Worm (Caenorhabditis elegans) whole organism, L4 larva: ENCODE measurements around the gene ugt-43.

Experiments used
- F37D6.2 ChIP-seq: sonication (generic microtip); optimal IDR thresholded peaks from 2 replicates; lab custom pipeline; 2016; ENCODE audit warnings: mild to moderate bottlenecking, missing genetic modification characterization, missing compliant biosample characterization
- T20F7.1 ChIP-seq: fragments of 200-800 bp; sonication (Bioruptor generic); optimal IDR thresholded peaks from 2 replicates; lab custom pipeline; 2018; ENCODE audit warnings: mild to moderate bottlenecking, missing genetic modification characterization, missing compliant biosample characterization
- T26A8.4 ChIP-seq: fragments of 200-800 bp; sonication (Bioruptor generic); IDR thresholded peaks from 2 replicates; pipeline ENCODE4 v1.3.6; 2022; ENCODE audit warnings: missing genetic modification characterization, missing compliant biosample characterization
- Y5F2A.4 ChIP-seq: fragments of 200-800 bp; sonication (Bioruptor generic); optimal IDR thresholded peaks from 2 replicates; lab custom pipeline; 2018; ENCODE audit warnings: mild to moderate bottlenecking, missing genetic modification characterization, missing compliant biosample characterization
- ZK337.2 ChIP-seq: fragments of 200-800 bp; sonication (Bioruptor generic); IDR thresholded peaks from 2 replicates; pipeline ENCODE4 v1.3.6; 2022; ENCODE audit warnings: missing genetic modification reagents, missing genetic modification characterization, missing compliant biosample characterization
- aha-1 ChIP-seq: fragments of 150-350 bp; peaks from one replicate; lab custom pipeline; 2014; ENCODE audit warnings: missing biosample characterization, missing genetic modification characterization
- aly-2 ChIP-seq: sonication (generic microtip); optimal IDR thresholded peaks from 2 replicates; lab custom pipeline; 2018; ENCODE audit warnings: missing biosample characterization, missing genetic modification characterization
- ceh-28 ChIP-seq: fragments of 150-350 bp; optimal IDR thresholded peaks from 2 replicates; lab custom pipeline; 2014; ENCODE audit warnings: missing biosample characterization, missing genetic modification reagents, missing genetic modification characterization
- ces-1 ChIP-seq: fragments of 150-350 bp; sonication (generic microtip); optimal IDR thresholded peaks from 4 replicates; lab custom pipeline; 2014; ENCODE audit warnings: missing biosample characterization, missing genetic modification reagents, missing genetic modification characterization
- ctbp-1 ChIP-seq: fragments of 200-800 bp; sonication (Bioruptor generic); IDR thresholded peaks from 2 replicates; pipeline ENCODE4 v1.3.6; 2022; ENCODE audit warnings: missing genetic modification reagents, missing genetic modification characterization, missing compliant biosample characterization
- daf-16 ChIP-seq, 3 experiments: sonication (generic microtip); optimal IDR thresholded peaks; 2 replicates each; lab custom pipeline; 2016 to 2017; ENCODE audit warnings: missing genetic modification characterization in 3 of 3, missing genetic modification reagents in 3 of 3, mild to moderate bottlenecking in 2 of 3, missing compliant biosample characterization in 2 of 3, missing biosample characterization in 1 of 3, moderate library complexity in 1 of 3
- dmd-6 ChIP-seq: fragments of 200-800 bp; sonication (Bioruptor generic); IDR thresholded peaks from 2 replicates; pipeline ENCODE4 v1.3.6; 2022; ENCODE audit warnings: missing genetic modification reagents, missing genetic modification characterization, missing compliant biosample characterization
- dve-1 ChIP-seq: sonication (generic microtip); optimal IDR thresholded peaks from 2 replicates; lab custom pipeline; 2017; ENCODE audit warnings: antibody characterized with exemption, mild to moderate bottlenecking, missing genetic modification characterization, missing compliant biosample characterization; ENCODE audit not compliant: insufficient read depth
- egl-43 ChIP-seq: fragments of 200-800 bp; sonication (Bioruptor generic); IDR thresholded peaks from 2 replicates; pipeline ENCODE4 v1.3.6; 2022; ENCODE audit warnings: missing genetic modification reagents, missing genetic modification characterization, missing compliant biosample characterization
- fkh-10 ChIP-seq: fragments of 150-350 bp; optimal IDR thresholded peaks from 2 replicates; lab custom pipeline; 2014; ENCODE audit warnings: missing biosample characterization, missing genetic modification reagents, missing genetic modification characterization
- hif-1 ChIP-seq, 2 experiments: sonication (generic microtip); optimal IDR thresholded peaks; 2 replicates each; lab custom pipeline; 2016 to 2017; ENCODE audit warnings: missing compliant biosample characterization in 2 of 2, missing genetic modification characterization in 2 of 2, missing genetic modification reagents in 2 of 2, missing genotype in 2 of 2, mild to moderate bottlenecking in 1 of 2
- hlh-11 ChIP-seq: fragments of 200-800 bp; sonication (Bioruptor generic); optimal IDR thresholded peaks from 2 replicates; lab custom pipeline; 2018; ENCODE audit warnings: mild to moderate bottlenecking, missing genetic modification characterization, missing compliant biosample characterization
- hlh-30 ChIP-seq: sonication (generic microtip); optimal IDR thresholded peaks from 2 replicates; lab custom pipeline; 2017; ENCODE audit warnings: antibody characterized with exemption, mild to moderate bottlenecking, missing genetic modification characterization, missing compliant biosample characterization; ENCODE audit not compliant: insufficient read depth
- lin-1 ChIP-seq: fragments of 200-800 bp; sonication (Bioruptor generic); IDR thresholded peaks from 2 replicates; pipeline ENCODE4 v1.3.6; 2022; ENCODE audit warnings: missing genetic modification reagents, missing genetic modification characterization, missing compliant biosample characterization
- lin-38 ChIP-seq: fragments of 200-800 bp; sonication (Bioruptor generic); IDR thresholded peaks from 2 replicates; pipeline ENCODE4 v1.3.6; 2022; ENCODE audit warnings: missing genetic modification reagents, missing genetic modification characterization, missing compliant biosample characterization
- lsy-2 ChIP-seq, 2 experiments: fragments of 150-350 bp in 1 of 2; sonication (generic microtip) in 1 of 2; optimal IDR thresholded peaks; 2 replicates each; lab custom pipeline; 2014 to 2017; ENCODE audit warnings: missing biosample characterization in 2 of 2, missing genetic modification characterization in 2 of 2
- mdt-29 ChIP-seq: fragments of 200-800 bp; sonication (Bioruptor generic); IDR thresholded peaks from 2 replicates; pipeline ENCODE4 v1.3.6; 2022; ENCODE audit warnings: missing genetic modification reagents, missing genetic modification characterization, missing compliant biosample characterization
- mep-1 ChIP-seq: fragments of 150-350 bp; sonication (generic microtip); optimal IDR thresholded peaks from 3 replicates; lab custom pipeline; 2014; ENCODE audit warnings: missing biosample characterization, missing genetic modification characterization
- mes-2 ChIP-seq: sonication (generic microtip); optimal IDR thresholded peaks from 2 replicates; lab custom pipeline; 2016; ENCODE audit warnings: missing genotype, mild to moderate bottlenecking, missing genetic modification characterization, missing compliant biosample characterization; ENCODE audit not compliant: poor library complexity, severe bottlenecking
- mxl-3 ChIP-seq: fragments of 200-800 bp; sonication (Bioruptor generic); optimal IDR thresholded peaks from 2 replicates; lab custom pipeline; 2018; ENCODE audit warnings: mild to moderate bottlenecking, missing genetic modification characterization, missing compliant biosample characterization
- nhr-10 ChIP-seq: fragments of 150-350 bp; optimal IDR thresholded peaks from 2 replicates; lab custom pipeline; 2014; ENCODE audit warnings: missing biosample characterization, missing genetic modification characterization
- nhr-102 ChIP-seq: sonication (generic microtip); optimal IDR thresholded peaks from 2 replicates; lab custom pipeline; 2016; ENCODE audit warnings: mild to moderate bottlenecking, missing genetic modification characterization, moderate library complexity, missing compliant biosample characterization
- nhr-11 ChIP-seq: fragments of 150-350 bp; optimal IDR thresholded peaks from 2 replicates; lab custom pipeline; 2014; ENCODE audit warnings: missing biosample characterization, missing genetic modification characterization
- nhr-28 ChIP-seq: fragments of 150-350 bp; optimal IDR thresholded peaks from 2 replicates; lab custom pipeline; 2014; ENCODE audit warnings: missing biosample characterization, missing genetic modification characterization
- nhr-48 ChIP-seq: sonication (generic microtip); optimal IDR thresholded peaks from 2 replicates; lab custom pipeline; 2016; ENCODE audit warnings: mild to moderate bottlenecking, missing genetic modification characterization, missing compliant biosample characterization
- nhr-77 ChIP-seq: fragments of 150-350 bp; optimal IDR thresholded peaks from 2 replicates; lab custom pipeline; 2014; ENCODE audit warnings: missing biosample characterization, missing genetic modification characterization
- pha-4 ChIP-seq, 2 experiments: fragments of 150-350 bp in 1 of 2; fragments of 200-800 bp in 1 of 2; sonication (Bioruptor generic) in 1 of 2; IDR thresholded peaks in 1 of 2; optimal IDR thresholded peaks in 1 of 2; 2 replicates each; pipeline versions ENCODE4 v1.3.6 to Lab custom; 2014 to 2022; ENCODE audit warnings: missing genetic modification characterization in 2 of 2, missing genetic modification reagents in 2 of 2, missing biosample characterization in 1 of 2, missing compliant biosample characterization in 1 of 2
- php-3 ChIP-seq: fragments of 200-800 bp; sonication (Bioruptor generic); IDR thresholded peaks from 2 replicates; pipeline ENCODE4 v1.3.6; 2022; ENCODE audit warnings: missing genetic modification reagents, missing genetic modification characterization, missing compliant biosample characterization
- pqm-1 ChIP-seq: sonication (generic microtip); optimal IDR thresholded peaks from 2 replicates; lab custom pipeline; 2017; ENCODE audit warnings: missing biosample characterization, missing genetic modification characterization
- snpc-4 ChIP-seq: fragments of 150-350 bp; optimal IDR thresholded peaks from 2 replicates; lab custom pipeline; 2014; ENCODE audit warnings: missing biosample characterization, missing genetic modification characterization
- unc-62 ChIP-seq, 3 experiments: fragments of 150-350 bp in 1 of 3; sonication (generic microtip); optimal IDR thresholded peaks in 2 of 3; peaks in 1 of 3; 1 replicate in 1 of 3; 2 replicates in 2 of 3; lab custom pipeline; 2014 to 2017; ENCODE audit warnings: missing biosample characterization in 3 of 3, missing genetic modification characterization in 3 of 3, missing genetic modification reagents in 3 of 3, missing genotype in 1 of 3
- zag-1 ChIP-seq: fragments of 150-350 bp; optimal IDR thresholded peaks from 2 replicates; lab custom pipeline; 2014; ENCODE audit warnings: missing biosample characterization, missing genetic modification characterization
- ztf-7 ChIP-seq: fragments of 150-350 bp; optimal IDR thresholded peaks from 2 replicates; lab custom pipeline; 2014; ENCODE audit warnings: missing biosample characterization, missing genetic modification characterization

ugt-43 gene

ce11 chrIV:10507586-10507985, 43.2 kb downstream of the ugt-43 start:
- TF ChIP-seq hlh-30 (tag; lab: Kevin White, UChicago) (peak; percentile 7), mep-1 (tag; lab: Kevin White, UChicago) (peak; percentile 13), fkh-10 (GFP tag; lab: Kevin White, UChicago) (peak; percentile 83), aha-1 (tag; lab: Kevin White, UChicago) (peak; percentile 74), snpc-4 (no peak), Y5F2A.4 (no peak), lsy-2 (tag; optimal IDR thresholded peaks at IDR 0.05; lab: Kevin White, UChicago) (peak in 1 of 2 experiments; percentile 44), F37D6.2 (tag; lab: Kevin White, UChicago) (peak; percentile 11), mdt-29 (no peak), ces-1 (GFP tag; lab: Kevin White, UChicago) (peak; percentile 65), pqm-1 (tag; lab: Kevin White, UChicago) (no peak), ctbp-1 (GFP tag; lab: Robert Waterston, UW) (peak; percentile 57), nhr-10 (tag; lab: Kevin White, UChicago) (no peak), dmd-6 (peak; percentile 10; the same call in 1 of the 2 replicates)
- TF ChIP-seq, all 104 proteins: peak for 9

- TF ChIP-seq ZK337.2 (no peak), T20F7.1 (GFP tag; lab: Kevin White, UChicago) (peak; percentile 18), dmd-6 (peak; percentile 71), nhr-102 (tag; lab: Kevin White, UChicago) (peak; percentile 61), mep-1 (tag; lab: Kevin White, UChicago) (peak; percentile 48), zag-1 (tag; lab: Kevin White, UChicago) (no peak), nhr-11 (tag; lab: Kevin White, UChicago) (no peak), nhr-48 (tag; lab: Kevin White, UChicago) (peak; percentile 74), T26A8.4 (GFP tag; lab: Robert Waterston, UW) (peak; percentile 18; the same call in 1 of the 2 replicates), pha-4 (GFP tag; IDR thresholded peaks at IDR 0.05; lab: Robert Waterston, UW) (peak; percentile 21; the same call in 1 of the 2 replicates), pha-4 (tag; optimal IDR thresholded peaks at IDR 0.05; lab: Kevin White, UChicago) (no peak), aha-1 (tag; lab: Kevin White, UChicago) (peak; percentile 92), fkh-10 (GFP tag; lab: Kevin White, UChicago) (peak; percentile 37), dve-1 (tag; lab: Kevin White, UChicago) (peak; percentile 89), hlh-11 (peak; percentile 89), php-3 (peak; percentile 59; the same call in 1 of the 2 replicates), mxl-3 (GFP tag; lab: Kevin White, UChicago) (peak; percentile 32), nhr-77 (tag; lab: Kevin White, UChicago) (peak; percentile 43), mes-2 (tag; lab: Kevin White, UChicago) (peak; percentile 8), nhr-28 (peak; percentile 51), unc-62 (GFP tag; optimal IDR thresholded peaks at IDR 0.05 in 1 of 2; lab: Kevin White, UChicago) (peak in 1 of 2 experiments; percentile 83), unc-62 (tag; optimal IDR thresholded peaks at IDR 0.05; lab: Kevin White, UChicago) (no peak), hif-1 (tag; optimal IDR thresholded peaks at IDR 0.05; lab: Kevin White, UChicago) (peak in 1 of 2 experiments; percentile 80), ceh-28 (tag; lab: Kevin White, UChicago) (no peak), lin-38 (GFP tag; lab: Robert Waterston, UW) (peak; percentile 19; the same call in 1 of the 2 replicates), daf-16 (GFP tag; optimal IDR thresholded peaks at IDR 0.05; lab: Kevin White, UChicago) (peak in 1 of 2 experiments; percentile 19), daf-16 (tag; optimal IDR thresholded peaks at IDR 0.05; lab: Kevin White, UChicago) (peak; percentile 98), lin-1 (GFP tag; lab: Robert Waterston, UW) (no peak), hlh-30 (tag; lab: Kevin White, UChicago) (peak; percentile 37), ztf-7 (tag; lab: Kevin White, UChicago) (no peak), egl-43 (GFP tag; lab: Robert Waterston, UW) (no peak), aly-2 (tag; lab: Kevin White, UChicago) (no peak), mdt-29 (peak; percentile 81)
Measured at ce11 chrIV:10511432-10511831, 47.0 kb downstream of the ugt-43 start.
